Worm (Caenorhabditis elegans) whole organism, young adult: ENCODE measurements around the gene lmbr-1.

Experiments used
- B0336.3 ChIP-seq: fragments of 200-800 bp; sonication (Bioruptor generic); IDR thresholded peaks from 2 replicates; pipeline ENCODE4 v1.3.6; 2022; ENCODE audit warnings: missing genetic modification characterization, missing compliant biosample characterization
- F22D6.2 ChIP-seq: sonication (generic microtip); optimal IDR thresholded peaks from 2 replicates; lab custom pipeline; 2016; ENCODE audit warnings: mild to moderate bottlenecking, missing genetic modification characterization, missing compliant biosample characterization
- F55B11.4 ChIP-seq: sonication (generic microtip); optimal IDR thresholded peaks from 2 replicates; lab custom pipeline; 2016; ENCODE audit warnings: missing compliant biosample characterization, missing genetic modification characterization, borderline replicate concordance; ENCODE audit not compliant: insufficient read depth
- F57C9.4 ChIP-seq: sonication (generic microtip); optimal IDR thresholded peaks from 2 replicates; lab custom pipeline; 2017; ENCODE audit warnings: mild to moderate bottlenecking, missing genetic modification characterization, missing compliant biosample characterization
- K11D2.4 ChIP-seq: fragments of 200-800 bp; sonication (Bioruptor generic); IDR thresholded peaks from 2 replicates; pipeline ENCODE4 v1.3.6; 2022; ENCODE audit warnings: missing genetic modification reagents, missing genetic modification characterization, missing compliant biosample characterization
- Y53F4B.3 ChIP-seq: fragments of 200-800 bp; sonication (Bioruptor generic); IDR thresholded peaks from 2 replicates; pipeline ENCODE4 v1.3.6; 2022; ENCODE audit warnings: missing genetic modification reagents, missing genetic modification characterization, missing compliant biosample characterization
- aptf-2 ChIP-seq: fragments of 200-800 bp; sonication (Bioruptor generic); conservative IDR thresholded peaks from 2 replicates; pipeline ENCODE4 v1.3.6; 2022; ENCODE audit warnings: missing genetic modification reagents, missing genetic modification characterization, missing compliant biosample characterization
- atf-7 ChIP-seq: sonication (generic microtip); optimal IDR thresholded peaks from 2 replicates; lab custom pipeline; 2017; ENCODE audit warnings: mild to moderate bottlenecking, missing genetic modification characterization, missing compliant biosample characterization
- attf-6 ChIP-seq: fragments of 200-800 bp; sonication (Bioruptor generic); IDR thresholded peaks from 2 replicates; pipeline ENCODE4 v1.3.6; 2022; ENCODE audit warnings: missing genetic modification reagents, missing genetic modification characterization, missing compliant biosample characterization
- ccch-3 ChIP-seq: fragments of 200-800 bp; sonication (Bioruptor generic); optimal IDR thresholded peaks from 2 replicates; lab custom pipeline; 2018; ENCODE audit warnings: mild to moderate bottlenecking, missing genetic modification characterization, missing compliant biosample characterization
- cebp-1 ChIP-seq, 2 experiments: fragments of 200-800 bp in 1 of 2; sonication (Bioruptor generic) in 1 of 2; sonication (generic microtip) in 1 of 2; IDR thresholded peaks in 1 of 2; optimal IDR thresholded peaks in 1 of 2; 2 replicates each; pipeline versions ENCODE4 v1.3.6 to Lab custom; 2017 to 2022; ENCODE audit warnings: missing compliant biosample characterization in 2 of 2, missing genetic modification characterization in 2 of 2, mild to moderate bottlenecking in 1 of 2, missing genetic modification reagents in 1 of 2, moderate library complexity in 1 of 2
- cebp-2 ChIP-seq: fragments of 200-800 bp; sonication (Bioruptor generic); IDR thresholded peaks from 2 replicates; pipeline ENCODE4 v1.3.6; 2022; ENCODE audit warnings: missing genetic modification characterization, missing compliant biosample characterization
- ceh-58 ChIP-seq: fragments of 200-800 bp; sonication (Bioruptor generic); IDR thresholded peaks from 2 replicates; pipeline ENCODE4 v1.3.6; 2022; ENCODE audit warnings: missing genetic modification characterization, missing compliant biosample characterization
- dpff-1 ChIP-seq: sonication (generic microtip); optimal IDR thresholded peaks from 2 replicates; lab custom pipeline; 2017; ENCODE audit warnings: mild to moderate bottlenecking, missing genetic modification characterization, missing compliant biosample characterization
- dpl-1 ChIP-seq: fragments of 150-350 bp; optimal IDR thresholded peaks from 2 replicates; lab custom pipeline; 2014; ENCODE audit warnings: missing biosample characterization, missing genetic modification reagents, missing genetic modification characterization
- egl-18 ChIP-seq: fragments of 200-800 bp; sonication (Bioruptor generic); IDR thresholded peaks from 2 replicates; pipeline ENCODE4 v1.3.6; 2022; ENCODE audit warnings: missing genetic modification reagents, missing genetic modification characterization, missing compliant biosample characterization
- egl-44 ChIP-seq: fragments of 200-800 bp; sonication (Bioruptor generic); IDR thresholded peaks from 2 replicates; pipeline ENCODE4 v1.3.6; 2022; ENCODE audit warnings: missing genetic modification reagents, missing genetic modification characterization, missing compliant biosample characterization
- him-1 ChIP-seq: sonication (generic microtip); optimal IDR thresholded peaks from 2 replicates; lab custom pipeline; 2016; ENCODE audit warnings: missing genotype, missing genetic modification reagents, missing genetic modification characterization, missing compliant biosample characterization
- hmg-20 ChIP-seq: fragments of 200-800 bp; sonication (Bioruptor generic); IDR thresholded peaks from 2 replicates; pipeline ENCODE4 v1.3.6; 2022; ENCODE audit warnings: missing genetic modification reagents, missing genetic modification characterization, missing compliant biosample characterization
- hrde-1 ChIP-seq: sonication (generic microtip); optimal IDR thresholded peaks from 2 replicates; lab custom pipeline; 2016; ENCODE audit warnings: missing genetic modification characterization, mild to moderate bottlenecking, missing compliant biosample characterization, moderate library complexity, missing genotype, missing genetic modification reagents, borderline replicate concordance
- hsf-1 ChIP-seq: fragments of 200-800 bp; sonication (Bioruptor generic); IDR thresholded peaks from 2 replicates; pipeline ENCODE4 v1.3.6; 2022; ENCODE audit warnings: missing genetic modification reagents, missing genetic modification characterization, missing compliant biosample characterization
- lag-1 ChIP-seq: fragments of 200-800 bp; sonication (Bioruptor generic); IDR thresholded peaks from 2 replicates; pipeline ENCODE4 v1.3.6; 2022; ENCODE audit warnings: missing genetic modification reagents, missing genetic modification characterization, missing compliant biosample characterization
- let-526 ChIP-seq: fragments of 200-800 bp; sonication (Bioruptor generic); IDR thresholded peaks from 2 replicates; pipeline ENCODE4 v1.3.6; 2022; ENCODE audit warnings: missing genetic modification reagents, missing genetic modification characterization, missing compliant biosample characterization
- let-607 ChIP-seq, 2 experiments: fragments of 200-800 bp in 1 of 2; sonication (Bioruptor generic) in 1 of 2; sonication (generic microtip) in 1 of 2; optimal IDR thresholded peaks; 2 replicates each; lab custom pipeline; 2016 to 2018; ENCODE audit warnings: mild to moderate bottlenecking in 2 of 2, missing compliant biosample characterization in 2 of 2, missing genetic modification characterization in 2 of 2, moderate library complexity in 2 of 2, missing genotype in 1 of 2
- lin-35 ChIP-seq, 3 experiments: fragments of 150-350 bp in 2 of 3; sonication (generic microtip) in 1 of 3; optimal IDR thresholded peaks; 2 replicates each; lab custom pipeline; 2014 to 2018; ENCODE audit warnings: missing biosample characterization in 3 of 3, missing genetic modification characterization in 3 of 3, missing genetic modification reagents in 3 of 3
- lsy-27 ChIP-seq: sonication (generic microtip); optimal IDR thresholded peaks from 2 replicates; lab custom pipeline; 2017; ENCODE audit warnings: missing genetic modification characterization, mild to moderate bottlenecking, missing compliant biosample characterization, antibody characterized with exemption, missing genotype, borderline replicate concordance; ENCODE audit not compliant: insufficient read depth
- madf-6 ChIP-seq: fragments of 200-800 bp; sonication (Bioruptor generic); IDR thresholded peaks from 2 replicates; pipeline ENCODE4 v1.3.6; 2022; ENCODE audit warnings: missing genetic modification reagents, missing genetic modification characterization, missing compliant biosample characterization
- madf-8 ChIP-seq: fragments of 200-800 bp; sonication (Bioruptor generic); conservative IDR thresholded peaks from 2 replicates; pipeline ENCODE4 v1.3.6; 2022; ENCODE audit warnings: missing genetic modification reagents, missing genetic modification characterization, missing compliant biosample characterization
- mcd-1 ChIP-seq: fragments of 200-800 bp; sonication (Bioruptor generic); IDR thresholded peaks from 2 replicates; pipeline ENCODE4 v1.3.6; 2022; ENCODE audit warnings: missing genetic modification reagents, missing genetic modification characterization, missing compliant biosample characterization
- mel-28 ChIP-seq: sonication (generic microtip); optimal IDR thresholded peaks from 2 replicates; lab custom pipeline; 2016; ENCODE audit warnings: borderline replicate concordance, mild to moderate bottlenecking, missing genetic modification characterization, missing compliant biosample characterization
- nfya-2 ChIP-seq: fragments of 200-800 bp; sonication (Bioruptor generic); IDR thresholded peaks from 2 replicates; pipeline ENCODE4 v1.3.6; 2022; ENCODE audit warnings: missing genetic modification reagents, missing genetic modification characterization, missing compliant biosample characterization
- nfyb-1 ChIP-seq: fragments of 200-800 bp; sonication (Bioruptor generic); IDR thresholded peaks from 2 replicates; pipeline ENCODE4 v1.3.6; 2022; ENCODE audit warnings: missing genetic modification reagents, missing genetic modification characterization, missing compliant biosample characterization
- nhr-179 ChIP-seq: sonication (generic microtip); optimal IDR thresholded peaks from 2 replicates; lab custom pipeline; 2016; ENCODE audit warnings: mild to moderate bottlenecking, missing genetic modification characterization, missing compliant biosample characterization
- nhr-80 ChIP-seq: sonication (generic microtip); optimal IDR thresholded peaks from 2 replicates; lab custom pipeline; 2016; ENCODE audit warnings: missing genetic modification characterization, missing compliant biosample characterization
- pbrm-1 ChIP-seq: fragments of 200-800 bp; sonication (Bioruptor generic); IDR thresholded peaks from 2 replicates; pipeline ENCODE4 v1.3.6; 2022; ENCODE audit warnings: missing genetic modification reagents, missing genetic modification characterization, missing compliant biosample characterization
- rcor-1 ChIP-seq: fragments of 200-800 bp; sonication (Bioruptor generic); IDR thresholded peaks from 2 replicates; pipeline ENCODE4 v1.3.6; 2022; ENCODE audit warnings: missing genetic modification reagents, missing genetic modification characterization, missing compliant biosample characterization
- repo-1 ChIP-seq: sonication (generic microtip); optimal IDR thresholded peaks from 2 replicates; lab custom pipeline; 2017; ENCODE audit warnings: mild to moderate bottlenecking, missing genetic modification characterization, missing compliant biosample characterization
- snpc-1.3 ChIP-seq: sonication (generic microtip); optimal IDR thresholded peaks from 2 replicates; lab custom pipeline; 2017; ENCODE audit warnings: missing genetic modification characterization, mild to moderate bottlenecking, missing compliant biosample characterization, antibody characterized with exemption, moderate library complexity, missing genotype, missing genetic modification reagents; ENCODE audit not compliant: insufficient read depth
- snpc-3.4 ChIP-seq: sonication (generic microtip); optimal IDR thresholded peaks from 2 replicates; lab custom pipeline; 2017; ENCODE audit warnings: missing genetic modification characterization, mild to moderate bottlenecking, missing compliant biosample characterization, antibody characterized with exemption, moderate library complexity, missing genotype, missing genetic modification reagents
- somi-1 ChIP-seq: fragments of 200-800 bp; sonication (Bioruptor generic); optimal IDR thresholded peaks from 2 replicates; lab custom pipeline; 2018; ENCODE audit warnings: mild to moderate bottlenecking, missing genetic modification characterization, missing compliant biosample characterization
- xnd-1 ChIP-seq: sonication (generic microtip); optimal IDR thresholded peaks from 2 replicates; lab custom pipeline; 2016; ENCODE audit warnings: missing genotype, missing genetic modification reagents, missing genetic modification characterization, missing compliant biosample characterization
- ztf-18 ChIP-seq: sonication (generic microtip); optimal IDR thresholded peaks from 2 replicates; lab custom pipeline; 2016; ENCODE audit warnings: missing genotype, mild to moderate bottlenecking, missing genetic modification characterization, missing compliant biosample characterization
- ztf-3 ChIP-seq: fragments of 200-800 bp; sonication (Bioruptor generic); optimal IDR thresholded peaks from 2 replicates; lab custom pipeline; 2018; ENCODE audit warnings: mild to moderate bottlenecking, missing genetic modification characterization, missing compliant biosample characterization

lmbr-1 gene

ce11 chrIII:8401887-8402286 is 29.8 kb downstream of the lmbr-1 start, which contains the start of gene lap-1:
lap-1 (minus strand) TSS chrIII:8401928.
- no peak for TF ChIP-seq cebp-1 (GFP tag; IDR thresholded peaks at IDR 0.05; lab: Robert Waterston, UW)
- peak; percentile 28 for TF ChIP-seq cebp-1 (tag; optimal IDR thresholded peaks at IDR 0.05; lab: Kevin White, UChicago)
- no peak for TF ChIP-seq B0336.3 (GFP tag; lab: Robert Waterston, UW)
- TF ChIP-seq nhr-80 (tag; lab: Kevin White, UChicago) = peak; percentile 48

ce11 chrIII:8402633-8403032 is 30.6 kb downstream of the lmbr-1 start:
- TF ChIP-seq hrde-1 (no peak), ceh-58 (GFP tag; lab: Robert Waterston, UW) (no peak), repo-1 (tag; lab: Kevin White, UChicago) (no peak), snpc-1.3 (tag; lab: Kevin White, UChicago) (no peak), mel-28 (tag; lab: Kevin White, UChicago) (no peak), Y53F4B.3 (GFP tag; lab: Robert Waterston, UW) (no peak), F55B11.4 (tag; lab: Kevin White, UChicago) (no peak), rcor-1 (GFP tag; lab: Robert Waterston, UW) (no peak), dpl-1 (GFP tag; lab: Kevin White, UChicago) (no peak), F57C9.4 (tag; lab: Kevin White, UChicago) (no peak), dpff-1 (tag; lab: Kevin White, UChicago) (no peak)

- no peak for TF ChIP-seq attf-6 (GFP tag; lab: Robert Waterston, UW)
- TF ChIP-seq egl-18 (GFP tag; lab: Robert Waterston, UW) = no peak
- no peak for TF ChIP-seq mcd-1
- no peak for TF ChIP-seq cebp-2 (GFP tag; lab: Robert Waterston, UW)
- no peak for TF ChIP-seq nhr-179 (tag; lab: Kevin White, UChicago)
- no peak for TF ChIP-seq hsf-1 (GFP tag; lab: Robert Waterston, UW)
- TF ChIP-seq lsy-27 (tag; lab: Kevin White, UChicago) = no peak
- no peak for TF ChIP-seq aptf-2 (GFP tag; lab: Robert Waterston, UW)
- no peak for TF ChIP-seq lag-1 (GFP tag; lab: Robert Waterston, UW)
- no peak for TF ChIP-seq let-607 (tag; optimal IDR thresholded peaks at IDR 0.05; lab: Kevin White, UChicago)
- no peak for TF ChIP-seq nhr-80 (tag; lab: Kevin White, UChicago)
- TF ChIP-seq pbrm-1 (GFP tag; lab: Robert Waterston, UW) = no peak
- TF ChIP-seq xnd-1 (tag; lab: Kevin White, UChicago) = no peak
- no peak for TF ChIP-seq madf-8 (GFP tag; lab: Robert Waterston, UW)
- no peak for TF ChIP-seq ztf-3
- TF ChIP-seq nfya-2 (GFP tag; lab: Robert Waterston, UW) = no peak
- no peak for TF ChIP-seq ccch-3 (GFP tag; lab: Kevin White, UChicago)
- no peak for TF ChIP-seq ztf-18 (tag; lab: Kevin White, UChicago)
- no peak for TF ChIP-seq lin-35 (GFP tag; optimal IDR thresholded peaks at IDR 0.05; lab: Kevin White, UChicago)
Observed at ce11 chrIII:8403507-8403906, 31.5 kb downstream of the lmbr-1 start, which contains the start of gene cutc-1. cutc-1 (minus strand) TSS chrIII:8403607.

ce11 chrIII:8405449-8405962 is 33.5 kb downstream of the lmbr-1 start, which contains the start of the genes ubxn-4 and cyy-1:
ubxn-4 (minus strand) TSS chrIII:8405562.
cyy-1 (plus strand) TSS chrIII:8405874.
- TF ChIP-seq repo-1 (tag; lab: Kevin White, UChicago) = no peak
- no peak for TF ChIP-seq F22D6.2
- TF ChIP-seq atf-7 (tag; lab: Kevin White, UChicago) = no peak
- TF ChIP-seq snpc-3.4 (tag; lab: Kevin White, UChicago) = no peak
- no peak for TF ChIP-seq K11D2.4
- no peak for TF ChIP-seq madf-6
- no peak for TF ChIP-seq somi-1 (GFP tag; lab: Kevin White, UChicago)
- no peak for TF ChIP-seq hmg-20 (GFP tag; lab: Robert Waterston, UW)
- no peak for TF ChIP-seq nfyb-1 (GFP tag; lab: Robert Waterston, UW)
- TF ChIP-seq let-526 (GFP tag; lab: Robert Waterston, UW) = no peak
- no peak for TF ChIP-seq him-1 (tag; lab: Kevin White, UChicago)
- TF ChIP-seq egl-44 (GFP tag; lab: Robert Waterston, UW) = no peak
- no peak for TF ChIP-seq hrde-1
- no peak for TF ChIP-seq nfya-2 (GFP tag; lab: Robert Waterston, UW)
